Worm (Caenorhabditis elegans) whole organism, young adult: Measurements from ENCODE around the gene ZC190.8.

Experiments used
- B0035.1 ChIP-seq: sonication (generic microtip); optimal IDR thresholded peaks from 2 replicates; lab custom pipeline; 2016; ENCODE audit warnings: missing genetic modification characterization, mild to moderate bottlenecking, missing compliant biosample characterization, missing genotype, missing genetic modification reagents
- B0261.1 ChIP-seq: sonication (generic microtip); optimal IDR thresholded peaks from 2 replicates; lab custom pipeline; 2016; ENCODE audit warnings: mild to moderate bottlenecking, missing genetic modification characterization, moderate library complexity, missing compliant biosample characterization
- C06A6.2 ChIP-seq: fragments of 200-800 bp; sonication (Bioruptor generic); conservative IDR thresholded peaks from 2 replicates; pipeline ENCODE4 v1.3.6; 2022; ENCODE audit warnings: missing genetic modification characterization, missing compliant biosample characterization
- C17E4.6 ChIP-seq: fragments of 200-800 bp; sonication (Bioruptor generic); IDR thresholded peaks from 2 replicates; pipeline ENCODE4 v1.3.6; 2022; ENCODE audit warnings: missing genetic modification reagents, missing genetic modification characterization, missing compliant biosample characterization
- F22D6.2 ChIP-seq: sonication (generic microtip); optimal IDR thresholded peaks from 2 replicates; lab custom pipeline; 2016; ENCODE audit warnings: mild to moderate bottlenecking, missing genetic modification characterization, missing compliant biosample characterization
- F23B12.7 ChIP-seq: sonication (generic microtip); optimal IDR thresholded peaks from 2 replicates; lab custom pipeline; 2017; ENCODE audit warnings: missing genetic modification characterization, mild to moderate bottlenecking, missing compliant biosample characterization, antibody characterized with exemption, moderate library complexity; ENCODE audit not compliant: insufficient read depth
- F39B2.1 ChIP-seq: fragments of 200-800 bp; sonication (Bioruptor generic); IDR thresholded peaks from 2 replicates; pipeline ENCODE4 v1.3.6; 2022; ENCODE audit warnings: missing genetic modification reagents, missing genetic modification characterization, missing compliant biosample characterization
- F57A8.1 ChIP-seq: fragments of 200-800 bp; sonication (Bioruptor generic); optimal IDR thresholded peaks from 2 replicates; lab custom pipeline; 2018; ENCODE audit warnings: mild to moderate bottlenecking, missing genetic modification characterization, moderate library complexity, missing compliant biosample characterization
- F57C9.4 ChIP-seq: sonication (generic microtip); optimal IDR thresholded peaks from 2 replicates; lab custom pipeline; 2017; ENCODE audit warnings: mild to moderate bottlenecking, missing genetic modification characterization, missing compliant biosample characterization
- K11D2.4 ChIP-seq: fragments of 200-800 bp; sonication (Bioruptor generic); IDR thresholded peaks from 2 replicates; pipeline ENCODE4 v1.3.6; 2022; ENCODE audit warnings: missing genetic modification reagents, missing genetic modification characterization, missing compliant biosample characterization
- Y53G8AR.9 ChIP-seq: fragments of 200-800 bp; sonication (Bioruptor generic); conservative IDR thresholded peaks from 2 replicates; pipeline ENCODE4 v1.3.6; 2022; ENCODE audit warnings: missing genetic modification reagents, missing genetic modification characterization, missing compliant biosample characterization
- Y79H2A.3 ChIP-seq: fragments of 200-800 bp; sonication (Bioruptor generic); conservative IDR thresholded peaks from 2 replicates; pipeline ENCODE4 v1.3.6; 2022; ENCODE audit warnings: missing genetic modification reagents, missing genetic modification characterization, missing compliant biosample characterization
- Y95B8A.8 ChIP-seq: fragments of 200-800 bp; sonication (Bioruptor generic); IDR thresholded peaks from 2 replicates; pipeline ENCODE4 v1.3.6; 2022; ENCODE audit warnings: missing genetic modification reagents, missing genetic modification characterization, missing compliant biosample characterization
- atf-7 ChIP-seq: sonication (generic microtip); optimal IDR thresholded peaks from 2 replicates; lab custom pipeline; 2017; ENCODE audit warnings: mild to moderate bottlenecking, missing genetic modification characterization, missing compliant biosample characterization
- athp-1 ChIP-seq: sonication (generic microtip); optimal IDR thresholded peaks from 2 replicates; lab custom pipeline; 2017; ENCODE audit warnings: mild to moderate bottlenecking, missing genetic modification characterization, missing compliant biosample characterization
- attf-5 ChIP-seq: fragments of 200-800 bp; sonication (Bioruptor generic); optimal IDR thresholded peaks from 2 replicates; lab custom pipeline; 2018; ENCODE audit warnings: mild to moderate bottlenecking, missing genetic modification characterization, missing compliant biosample characterization
- ceh-100 ChIP-seq: fragments of 200-800 bp; sonication (Bioruptor generic); IDR thresholded peaks from 2 replicates; pipeline ENCODE4 v1.3.6; 2022; ENCODE audit warnings: missing genetic modification reagents, missing genetic modification characterization, missing compliant biosample characterization
- ceh-79 ChIP-seq: sonication (generic microtip); optimal IDR thresholded peaks from 2 replicates; lab custom pipeline; 2017; ENCODE audit warnings: mild to moderate bottlenecking, missing genetic modification characterization, missing compliant biosample characterization
- ceh-91 ChIP-seq: fragments of 200-800 bp; sonication (Bioruptor generic); IDR thresholded peaks from 2 replicates; pipeline ENCODE4 v1.3.6; 2022; ENCODE audit warnings: missing genetic modification reagents, missing genetic modification characterization, missing compliant biosample characterization
- die-1 ChIP-seq: sonication (generic microtip); optimal IDR thresholded peaks from 2 replicates; lab custom pipeline; 2016; ENCODE audit warnings: missing genotype, mild to moderate bottlenecking, missing genetic modification characterization, missing compliant biosample characterization
- dox-1 ChIP-seq: fragments of 200-800 bp; sonication (Bioruptor generic); IDR thresholded peaks from 2 replicates; pipeline ENCODE4 v1.3.6; 2022; ENCODE audit warnings: missing genetic modification reagents, missing genetic modification characterization, missing compliant biosample characterization
- dpff-1 ChIP-seq: sonication (generic microtip); optimal IDR thresholded peaks from 2 replicates; lab custom pipeline; 2017; ENCODE audit warnings: mild to moderate bottlenecking, missing genetic modification characterization, missing compliant biosample characterization
- fkh-3 ChIP-seq: sonication (generic microtip); optimal IDR thresholded peaks from 2 replicates; lab custom pipeline; 2016; ENCODE audit warnings: mild to moderate bottlenecking, missing genetic modification characterization, missing compliant biosample characterization
- hlh-26 ChIP-seq: fragments of 200-800 bp; sonication (Bioruptor generic); conservative IDR thresholded peaks from 2 replicates; pipeline ENCODE4 v1.3.6; 2022; ENCODE audit warnings: missing genetic modification reagents, missing genetic modification characterization, missing compliant biosample characterization
- let-607 ChIP-seq, 2 experiments: fragments of 200-800 bp in 1 of 2; sonication (Bioruptor generic) in 1 of 2; sonication (generic microtip) in 1 of 2; optimal IDR thresholded peaks; 2 replicates each; lab custom pipeline; 2016 to 2018; ENCODE audit warnings: mild to moderate bottlenecking in 2 of 2, missing compliant biosample characterization in 2 of 2, missing genetic modification characterization in 2 of 2, moderate library complexity in 2 of 2, missing genotype in 1 of 2
- lsy-27 ChIP-seq: sonication (generic microtip); optimal IDR thresholded peaks from 2 replicates; lab custom pipeline; 2017; ENCODE audit warnings: missing genetic modification characterization, mild to moderate bottlenecking, missing compliant biosample characterization, antibody characterized with exemption, missing genotype, borderline replicate concordance; ENCODE audit not compliant: insufficient read depth
- madf-3 ChIP-seq: fragments of 200-800 bp; sonication (Bioruptor generic); IDR thresholded peaks from 2 replicates; pipeline ENCODE4 v1.3.6; 2022; ENCODE audit warnings: missing genetic modification reagents, missing genetic modification characterization, missing compliant biosample characterization
- mel-28 ChIP-seq: sonication (generic microtip); optimal IDR thresholded peaks from 2 replicates; lab custom pipeline; 2016; ENCODE audit warnings: borderline replicate concordance, mild to moderate bottlenecking, missing genetic modification characterization, missing compliant biosample characterization
- nhr-27 ChIP-seq: fragments of 200-800 bp; sonication (Bioruptor generic); optimal IDR thresholded peaks from 2 replicates; lab custom pipeline; 2018; ENCODE audit warnings: mild to moderate bottlenecking, missing genetic modification characterization, moderate library complexity, missing compliant biosample characterization
- nhr-80 ChIP-seq: sonication (generic microtip); optimal IDR thresholded peaks from 2 replicates; lab custom pipeline; 2016; ENCODE audit warnings: missing genetic modification characterization, missing compliant biosample characterization
- pha-4 ChIP-seq: fragments of 150-350 bp; sonication (generic microtip); optimal IDR thresholded peaks from 2 replicates; lab custom pipeline; 2014; ENCODE audit warnings: missing biosample characterization, missing genetic modification reagents, missing genetic modification characterization
- snpc-3.4 ChIP-seq: sonication (generic microtip); optimal IDR thresholded peaks from 2 replicates; lab custom pipeline; 2017; ENCODE audit warnings: missing genetic modification characterization, mild to moderate bottlenecking, missing compliant biosample characterization, antibody characterized with exemption, moderate library complexity, missing genotype, missing genetic modification reagents
- somi-1 ChIP-seq: fragments of 200-800 bp; sonication (Bioruptor generic); optimal IDR thresholded peaks from 2 replicates; lab custom pipeline; 2018; ENCODE audit warnings: mild to moderate bottlenecking, missing genetic modification characterization, missing compliant biosample characterization
- tbx-9 ChIP-seq: sonication (generic microtip); optimal IDR thresholded peaks from 2 replicates; lab custom pipeline; 2016; ENCODE audit warnings: borderline replicate concordance, missing genetic modification characterization, inconsistent platforms, missing compliant biosample characterization
- ztf-22 ChIP-seq: fragments of 200-800 bp; sonication (Bioruptor generic); optimal IDR thresholded peaks from 2 replicates; lab custom pipeline; 2018; ENCODE audit warnings: mild to moderate bottlenecking, missing genetic modification characterization, moderate library complexity, missing compliant biosample characterization

The ZC190.8 gene

ce11 chrV:8651007-8651711 lies 36.4 kb downstream of the ZC190.8 start (continued):
- no peak for TF ChIP-seq die-1
- TF ChIP-seq ceh-100: no peak
- TF ChIP-seq madf-3 (GFP tag; lab: Robert Waterston, UW): no peak
- TF ChIP-seq F39B2.1 (GFP tag; lab: Robert Waterston, UW): no peak
- peak; percentile 52 for TF ChIP-seq F22D6.2 (tag; lab: Kevin White, UChicago)
- TF ChIP-seq ceh-79: no peak
- no peak for TF ChIP-seq ceh-91 (GFP tag; lab: Robert Waterston, UW)
- TF ChIP-seq snpc-3.4 (tag; lab: Kevin White, UChicago): no peak
- peak; percentile 68 to 88 for TF ChIP-seq let-607 (tag; optimal IDR thresholded peaks at IDR 0.05; lab: Kevin White, UChicago)
- TF ChIP-seq B0035.1 (tag; lab: Kevin White, UChicago): no peak
- no peak for TF ChIP-seq nhr-27
- peak; percentile 30 for TF ChIP-seq attf-5 (GFP tag; lab: Kevin White, UChicago)
- no peak for TF ChIP-seq B0261.1
- no peak for TF ChIP-seq somi-1 (GFP tag; lab: Kevin White, UChicago)
- peak; percentile 59 for TF ChIP-seq pha-4 (tag; lab: Kevin White, UChicago)
- no peak for TF ChIP-seq Y79H2A.3 (GFP tag; lab: Robert Waterston, UW)
- TF ChIP-seq F23B12.7 (tag; lab: Kevin White, UChicago): no peak
- no peak for TF ChIP-seq fkh-3 (tag; lab: Kevin White, UChicago)
- no peak for TF ChIP-seq tbx-9 (tag; lab: Kevin White, UChicago)
- no peak for TF ChIP-seq dpff-1 (tag; lab: Kevin White, UChicago)
- TF ChIP-seq athp-1 (tag; lab: Kevin White, UChicago): no peak

- TF ChIP-seq lsy-27 (tag; lab: Kevin White, UChicago): no peak
- TF ChIP-seq hlh-26 (GFP tag; lab: Robert Waterston, UW): no peak
- no peak for TF ChIP-seq nhr-80 (tag; lab: Kevin White, UChicago)
- TF ChIP-seq dox-1 (GFP tag; lab: Robert Waterston, UW): no peak
- no peak for TF ChIP-seq tbx-9 (tag; lab: Kevin White, UChicago)
- no peak for TF ChIP-seq ztf-22 (GFP tag; lab: Kevin White, UChicago)
- TF ChIP-seq ceh-91 (GFP tag; lab: Robert Waterston, UW): no peak
- no peak for TF ChIP-seq C06A6.2 (GFP tag; lab: Robert Waterston, UW)
- no peak for TF ChIP-seq C17E4.6 (GFP tag; lab: Robert Waterston, UW)
- no peak for TF ChIP-seq Y95B8A.8
- no peak for TF ChIP-seq F57C9.4 (tag; lab: Kevin White, UChicago)
- no peak for TF ChIP-seq atf-7 (tag; lab: Kevin White, UChicago)
- no peak for TF ChIP-seq F57A8.1 (GFP tag; lab: Kevin White, UChicago)
- no peak for TF ChIP-seq mel-28 (tag; lab: Kevin White, UChicago)
- no peak for TF ChIP-seq Y53G8AR.9 (GFP tag; lab: Robert Waterston, UW)
- no peak for TF ChIP-seq K11D2.4 (GFP tag; lab: Robert Waterston, UW)
- TF ChIP-seq, all 124 proteins: peak for 0
Measured at ce11 chrV:8650365-8650764, 37.2 kb downstream of the ZC190.8 start.
